Worm (Caenorhabditis elegans): ENCODE data around the gene acs-19.

DNA sequence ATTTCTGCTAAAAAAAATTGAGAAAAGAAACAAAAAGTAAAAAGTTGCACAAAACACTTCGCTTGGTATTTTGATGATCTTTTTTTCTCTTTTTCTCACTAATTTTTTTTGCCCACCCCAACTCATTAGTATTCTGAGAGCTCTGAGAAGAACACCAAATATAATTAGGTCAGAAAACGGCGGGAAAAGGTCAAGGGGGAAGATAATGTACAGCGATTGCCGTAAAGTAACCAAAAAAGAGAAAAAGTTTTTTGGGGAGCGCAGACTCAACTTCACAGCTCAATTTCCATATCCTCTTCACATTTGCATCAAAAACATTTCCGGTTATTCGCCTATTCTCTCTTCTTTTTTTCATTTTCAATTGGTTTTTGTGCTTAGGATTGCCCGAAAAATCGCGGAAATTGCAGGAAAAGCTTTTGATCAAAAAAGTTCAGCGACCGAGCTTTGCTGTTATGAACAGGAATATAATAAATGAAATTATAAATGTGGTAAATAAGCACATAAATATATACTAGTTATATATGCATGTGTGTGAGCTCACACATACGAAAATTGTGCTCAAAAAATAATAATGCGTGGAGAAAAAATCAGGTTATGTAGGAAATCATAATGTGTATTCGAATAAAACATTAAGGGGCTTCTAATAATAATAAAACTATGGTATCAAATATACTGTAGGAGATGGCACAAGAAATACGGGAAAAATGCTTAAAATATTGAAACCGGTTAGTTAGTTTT is 38.5 kb downstream of the acs-19 start:
- no peak for TF ChIP-seq snpc-4 (tag; optimal IDR thresholded peaks at IDR 0.05)
- TF ChIP-seq unc-62 (GFP tag; optimal IDR thresholded peaks at IDR 0.05) = no peak
- no peak for TF ChIP-seq egl-27 (tag; optimal IDR thresholded peaks at IDR 0.05)
- no peak for TF ChIP-seq ceh-16 (tag; optimal IDR thresholded peaks at IDR 0.05)
- TF ChIP-seq nhr-12 (tag; optimal IDR thresholded peaks at IDR 0.05) = no peak
- TF ChIP-seq R02D3.7 (tag; optimal IDR thresholded peaks at IDR 0.05) = no peak
- no peak for TF ChIP-seq ZK546.5 (tag; optimal IDR thresholded peaks at IDR 0.05)
- no peak for TF ChIP-seq pha-4 (tag; optimal IDR thresholded peaks at IDR 0.05)
- TF ChIP-seq lin-15B (tag; optimal IDR thresholded peaks at IDR 0.05) = no peak
- no peak for TF ChIP-seq zag-1 (tag; optimal IDR thresholded peaks at IDR 0.05)
